Worm (Caenorhabditis elegans) whole organism, early embryonic: ENCODE measurements around the gene dpf-5.

Source experiments
- F13C5.2 ChIP-seq: sonication (generic microtip); optimal IDR thresholded peaks from 2 replicates; lab custom pipeline; 2017; ENCODE audit warnings: mild to moderate bottlenecking, missing genetic modification characterization, inconsistent platforms, missing compliant biosample characterization
- aly-1 ChIP-seq: sonication (generic microtip); optimal IDR thresholded peaks from 2 replicates; lab custom pipeline; 2016; ENCODE audit warnings: missing genetic modification characterization, missing compliant biosample characterization
- ama-1 ChIP-seq: fragments of 150-350 bp; optimal IDR thresholded peaks from 2 replicates; lab custom pipeline; 2014
- ceh-13 ChIP-seq: fragments of 200-800 bp; sonication (Bioruptor generic); optimal IDR thresholded peaks from 2 replicates; lab custom pipeline; 2018; ENCODE audit warnings: mild to moderate bottlenecking, missing genetic modification characterization, missing compliant biosample characterization
- ets-7 ChIP-seq: sonication (generic microtip); optimal IDR thresholded peaks from 2 replicates; lab custom pipeline; 2016; ENCODE audit warnings: missing genotype, missing genetic modification characterization, missing compliant biosample characterization
- flt-1 ChIP-seq: fragments of 200-800 bp; sonication (Bioruptor generic); IDR thresholded peaks from 2 replicates; pipeline ENCODE4 v1.3.6; 2022; ENCODE audit warnings: missing genetic modification characterization, missing compliant biosample characterization
- hmg-4 ChIP-seq: fragments of 200-800 bp; sonication (Bioruptor generic); optimal IDR thresholded peaks from 2 replicates; lab custom pipeline; 2018; ENCODE audit warnings: mild to moderate bottlenecking, missing genetic modification characterization, missing compliant biosample characterization
- hnd-1 ChIP-seq: sonication (generic microtip); optimal IDR thresholded peaks from 2 replicates; lab custom pipeline; 2016; ENCODE audit warnings: missing genetic modification characterization, missing compliant biosample characterization
- pes-1 ChIP-seq: fragments of 200-800 bp; sonication (Bioruptor generic); IDR thresholded peaks from 2 replicates; pipeline ENCODE4 v1.3.6; 2022; ENCODE audit warnings: missing genetic modification reagents, missing genetic modification characterization, missing compliant biosample characterization
- scrt-1 ChIP-seq: fragments of 200-800 bp; sonication (Bioruptor generic); IDR thresholded peaks from 2 replicates; pipeline ENCODE4 v1.3.6; 2022; ENCODE audit warnings: missing genetic modification characterization, missing compliant biosample characterization
- sea-1 ChIP-seq: fragments of 200-800 bp; sonication (Bioruptor generic); conservative IDR thresholded peaks from 2 replicates; pipeline ENCODE4 v1.3.6; 2022; ENCODE audit warnings: missing genetic modification characterization, missing compliant biosample characterization
- tbx-37 ChIP-seq: fragments of 200-800 bp; sonication (Bioruptor generic); conservative IDR thresholded peaks from 2 replicates; pipeline ENCODE4 v1.3.6; 2022; ENCODE audit warnings: missing genetic modification reagents, missing genetic modification characterization, missing compliant biosample characterization

DNA sequence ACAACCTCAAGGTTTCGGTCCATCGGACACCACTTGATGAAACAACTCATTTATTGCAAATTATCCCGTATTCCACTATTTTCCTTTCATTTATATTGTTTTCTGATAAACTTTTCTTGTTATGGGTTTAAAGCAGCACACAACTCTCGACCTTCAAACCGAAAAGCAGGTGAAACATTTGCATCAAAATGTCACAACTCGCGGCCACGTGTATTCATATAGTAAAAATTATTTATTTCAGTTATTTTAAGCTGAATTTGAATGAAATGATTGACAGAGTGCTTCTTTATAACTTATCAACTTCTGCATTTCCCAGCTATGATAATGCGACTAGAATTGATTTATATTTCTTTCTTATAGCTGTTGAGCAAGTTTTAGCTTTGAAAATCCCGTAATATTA, 5.5 kb upstream of the dpf-5 start, which contains the start of gene srw-95:
- TF ChIP-seq ets-7 (no peak), scrt-1 (GFP tag; lab: Robert Waterston, UW) (no peak), pes-1 (GFP tag; lab: Robert Waterston, UW) (no peak), ceh-13 (no peak), aly-1 (tag; lab: Kevin White, UChicago) (no peak), sea-1 (no peak), flt-1 (GFP tag; lab: Robert Waterston, UW) (no peak), hnd-1 (tag; lab: Kevin White, UChicago) (no peak), ama-1 (lab: Kevin White, UChicago) (no peak), hmg-4 (no peak), tbx-37 (GFP tag; lab: Robert Waterston, UW) (no peak), F13C5.2 (tag; lab: Kevin White, UChicago) (no peak)
